Fruit fly (Drosophila melanogaster) whole organism: ENCODE measurements around the gene P5cr.

Source experiments
- CG8478 ChIP-seq: fragments of >200 bp; optimal IDR thresholded peaks from 2 replicates; lab custom pipeline; 2018; ENCODE audit warnings: inconsistent platforms
- Dll ChIP-seq: fragments of >200 bp; optimal IDR thresholded peaks from 2 replicates; lab custom pipeline; 2017
- EcR ChIP-seq, 2 experiments: fragments of >200 bp; optimal IDR thresholded peaks; 2 replicates each; lab custom pipeline; 2017; ENCODE audit warnings: missing biosample characterization in 2 of 2, missing genetic modification characterization in 2 of 2, missing genetic modification reagents in 2 of 2
- pan ChIP-seq: fragments of >200 bp; optimal IDR thresholded peaks from 2 replicates; lab custom pipeline; 2017
- psq ChIP-seq: fragments of >200 bp; optimal IDR thresholded peaks from 2 replicates; lab custom pipeline; 2017
- usp ChIP-seq: fragments of >200 bp; optimal IDR thresholded peaks from 2 replicates; lab custom pipeline; 2017; ENCODE audit warnings: missing biosample characterization, missing genetic modification characterization, mixed read lengths

Gene P5cr

dm6 chr3R:18995556-18996272, 33.0 kb upstream of the P5cr start:
- TF ChIP-seq EcR (GFP tag; optimal IDR thresholded peaks at IDR 0.05; lab: Kevin White, UChicago) (peak; percentile 67 to 71), CG8478 (no peak)

- TF ChIP-seq usp (GFP tag; lab: Kevin White, UChicago): no peak
- TF ChIP-seq psq: no peak
- no peak for TF ChIP-seq Dll
- TF ChIP-seq EcR (GFP tag; optimal IDR thresholded peaks at IDR 0.05; lab: Kevin White, UChicago): no peak
- TF ChIP-seq CG8478: no peak
- TF ChIP-seq pan: no peak
These were observed 31.1 kb upstream of the P5cr start for dm6 chr3R:18997388-18998287.

dm6 chr3R:18998370-18998769, 30.4 kb upstream of the P5cr start:
- no peak for TF ChIP-seq Dll
- no peak for TF ChIP-seq usp (GFP tag; lab: Kevin White, UChicago)
- TF ChIP-seq pan: no peak

- no peak for TF ChIP-seq psq
- TF ChIP-seq Dll: no peak
- no peak for TF ChIP-seq usp (GFP tag; lab: Kevin White, UChicago)
These were observed 28.8 kb upstream of the P5cr start for dm6 chr3R:18999906-19000451.

dm6 chr3R:19001701-19002100, 27.0 kb upstream of the P5cr start:
- TF ChIP-seq CG8478 (no peak), EcR (GFP tag; optimal IDR thresholded peaks at IDR 0.05; lab: Kevin White, UChicago) (no peak), pan (no peak)

dm6 chr3R:19010923-19011322, 17.8 kb upstream of the P5cr start:
- no peak for TF ChIP-seq Dll
- TF ChIP-seq pan: no peak
- no peak for TF ChIP-seq psq
- TF ChIP-seq usp (GFP tag; lab: Kevin White, UChicago): no peak
- no peak for TF ChIP-seq EcR (GFP tag; optimal IDR thresholded peaks at IDR 0.05; lab: Kevin White, UChicago)
- no peak for TF ChIP-seq CG8478

- TF ChIP-seq pan (no peak), EcR (GFP tag; optimal IDR thresholded peaks at IDR 0.05; lab: Kevin White, UChicago) (no peak), usp (GFP tag; lab: Kevin White, UChicago) (no peak), psq (no peak), Dll (no peak), CG8478 (no peak)
These were observed 16.8 kb upstream of the P5cr start for dm6 chr3R:19011885-19012284.

dm6 chr3R:19014027-19014426, 14.7 kb upstream of the P5cr start:
- TF ChIP-seq pan (no peak), usp (GFP tag; lab: Kevin White, UChicago) (no peak), CG8478 (no peak), psq (no peak)

dm6 chr3R:19014742-19015422, 13.8 kb upstream of the P5cr start:
- TF ChIP-seq CG8478: no peak
- TF ChIP-seq usp (GFP tag; lab: Kevin White, UChicago): no peak
- TF ChIP-seq pan: no peak
- TF ChIP-seq Dll: no peak

dm6 chr3R:19015423-19015810, 13.3 kb upstream of the P5cr start:
- TF ChIP-seq pan: no peak
- no peak for TF ChIP-seq psq
- no peak for TF ChIP-seq CG8478
- TF ChIP-seq Dll: no peak
- TF ChIP-seq usp (GFP tag; lab: Kevin White, UChicago): no peak
- TF ChIP-seq EcR (GFP tag; optimal IDR thresholded peaks at IDR 0.05; lab: Kevin White, UChicago): no peak

dm6 chr3R:19017318-19018043, 11.2 kb upstream of the P5cr start:
- TF ChIP-seq usp (GFP tag; lab: Kevin White, UChicago): no peak
- no peak for TF ChIP-seq Dll
- TF ChIP-seq EcR (GFP tag; optimal IDR thresholded peaks at IDR 0.05; lab: Kevin White, UChicago): no peak
- TF ChIP-seq psq: no peak
- TF ChIP-seq pan: no peak
- no peak for TF ChIP-seq CG8478

dm6 chr3R:19023862-19024261, 4.9 kb upstream of the P5cr start, which contains the start of the genes CG6005 and CG14286:
Gene CG6005 (minus strand): TSS chr3R:19024030.
Gene CG14286 (plus strand): TSS chr3R:19024092.
- TF ChIP-seq usp (GFP tag; lab: Kevin White, UChicago): no peak
- TF ChIP-seq Dll: no peak
- TF ChIP-seq EcR (GFP tag; optimal IDR thresholded peaks at IDR 0.05; lab: Kevin White, UChicago): no peak
- TF ChIP-seq pan: no peak
- TF ChIP-seq psq: no peak
- no peak for TF ChIP-seq CG8478
